Worm (Caenorhabditis elegans) whole organism, mixed stage, embryonic: Measurements from ENCODE around the gene cyp-33C4.

ENCODE experiments used
- M03D4.4 ChIP-seq: sonication (generic microtip); optimal IDR thresholded peaks from 2 replicates; lab custom pipeline; 2017; ENCODE audit warnings: mild to moderate bottlenecking, missing genetic modification characterization, missing compliant biosample characterization
- bed-3 ChIP-seq: fragments of 200-800 bp; sonication (Bioruptor generic); optimal IDR thresholded peaks from 3 replicates; lab custom pipeline; 2018; ENCODE audit warnings: mild to moderate bottlenecking, missing genetic modification characterization, moderate library complexity, missing compliant biosample characterization
- blmp-1 ChIP-seq: fragments of 150-350 bp; optimal IDR thresholded peaks from 2 replicates; lab custom pipeline; 2014; ENCODE audit warnings: missing biosample characterization, missing genetic modification characterization
- ceh-39 ChIP-seq: fragments of 150-350 bp; optimal IDR thresholded peaks from 2 replicates; lab custom pipeline; 2014; ENCODE audit warnings: missing biosample characterization, missing genetic modification characterization
- ceh-43 ChIP-seq: fragments of 200-800 bp; sonication (Bioruptor generic); optimal IDR thresholded peaks from 2 replicates; lab custom pipeline; 2018; ENCODE audit warnings: mild to moderate bottlenecking, missing genetic modification characterization, moderate library complexity, missing compliant biosample characterization
- ceh-83 ChIP-seq: fragments of 200-800 bp; sonication (Bioruptor generic); optimal IDR thresholded peaks from 2 replicates; lab custom pipeline; 2018; ENCODE audit warnings: mild to moderate bottlenecking, missing genetic modification characterization, missing compliant biosample characterization
- ces-1 ChIP-seq: fragments of 150-350 bp; optimal IDR thresholded peaks from 2 replicates; lab custom pipeline; 2014; ENCODE audit warnings: missing biosample characterization, missing genetic modification reagents, missing genetic modification characterization
- cnd-1 ChIP-seq: fragments of 200-800 bp; sonication (Bioruptor generic); optimal IDR thresholded peaks from 2 replicates; lab custom pipeline; 2018; ENCODE audit warnings: mild to moderate bottlenecking, missing genetic modification characterization, missing compliant biosample characterization
- drap-1 ChIP-seq: fragments of 200-800 bp; sonication (Bioruptor generic); optimal IDR thresholded peaks from 3 replicates; lab custom pipeline; 2018; ENCODE audit warnings: mild to moderate bottlenecking, missing genetic modification characterization, missing compliant biosample characterization
- elt-1 ChIP-seq: sonication (generic microtip); optimal IDR thresholded peaks from 2 replicates; lab custom pipeline; 2017; ENCODE audit warnings: missing genetic modification characterization, mild to moderate bottlenecking, missing compliant biosample characterization, antibody characterized with exemption, moderate library complexity, borderline replicate concordance; ENCODE audit not compliant: insufficient read depth
- elt-3 ChIP-seq: fragments of 150-350 bp; optimal IDR thresholded peaks from 2 replicates; lab custom pipeline; 2014; ENCODE audit warnings: missing biosample characterization, missing genetic modification characterization
- flh-1 ChIP-seq: fragments of 200-800 bp; sonication (Bioruptor generic); optimal IDR thresholded peaks from 2 replicates; lab custom pipeline; 2018; ENCODE audit warnings: mild to moderate bottlenecking, missing genetic modification characterization, moderate library complexity, missing compliant biosample characterization
- hlh-1 ChIP-seq: fragments of 150-350 bp; optimal IDR thresholded peaks from 2 replicates; lab custom pipeline; 2014; ENCODE audit warnings: missing biosample characterization, missing genetic modification reagents, missing genetic modification characterization
- lin-13 ChIP-seq: fragments of 150-350 bp; optimal IDR thresholded peaks from 2 replicates; lab custom pipeline; 2014; ENCODE audit warnings: missing biosample characterization, missing genetic modification characterization
- lin-32 ChIP-seq: fragments of 200-800 bp; sonication (Bioruptor generic); optimal IDR thresholded peaks from 2 replicates; lab custom pipeline; 2018; ENCODE audit warnings: mild to moderate bottlenecking, missing genetic modification characterization, missing compliant biosample characterization
- lsy-2 ChIP-seq: fragments of 150-350 bp; optimal IDR thresholded peaks from 2 replicates; lab custom pipeline; 2014; ENCODE audit warnings: missing biosample characterization, missing genetic modification characterization
- mab-5 ChIP-seq: fragments of 150-350 bp; optimal IDR thresholded peaks from 2 replicates; lab custom pipeline; 2014; ENCODE audit warnings: missing biosample characterization, missing genetic modification characterization
- mep-1 ChIP-seq: fragments of 150-350 bp; optimal IDR thresholded peaks from 2 replicates; lab custom pipeline; 2017; ENCODE audit warnings: missing biosample characterization, missing genetic modification reagents, missing genetic modification characterization, inconsistent platforms
- mls-2 ChIP-seq: sonication (generic microtip); optimal IDR thresholded peaks from 2 replicates; lab custom pipeline; 2016; ENCODE audit warnings: mild to moderate bottlenecking, missing genetic modification characterization, moderate library complexity, missing compliant biosample characterization
- nhr-12 ChIP-seq: fragments of 150-350 bp; optimal IDR thresholded peaks from 2 replicates; lab custom pipeline; 2014; ENCODE audit warnings: missing biosample characterization, missing genetic modification characterization
- nhr-2 ChIP-seq: fragments of 150-350 bp; optimal IDR thresholded peaks from 2 replicates; lab custom pipeline; 2014; ENCODE audit warnings: missing biosample characterization, missing genetic modification characterization
- nhr-237 ChIP-seq: fragments of 150-350 bp; optimal IDR thresholded peaks from 2 replicates; lab custom pipeline; 2014; ENCODE audit warnings: missing biosample characterization, missing genetic modification characterization
- nhr-28 ChIP-seq: fragments of 150-350 bp; optimal IDR thresholded peaks from 2 replicates; lab custom pipeline; 2014; ENCODE audit warnings: missing biosample characterization, missing genetic modification characterization
- pha-4 ChIP-seq: fragments of 150-350 bp; optimal IDR thresholded peaks from 2 replicates; lab custom pipeline; 2018; ENCODE audit warnings: missing biosample characterization, missing genetic modification reagents, missing genetic modification characterization
- sem-2 ChIP-seq: fragments of 200-800 bp; sonication (Bioruptor generic); optimal IDR thresholded peaks from 2 replicates; lab custom pipeline; 2018; ENCODE audit warnings: mild to moderate bottlenecking, missing genetic modification characterization, missing compliant biosample characterization
- snpc-4 ChIP-seq: fragments of 150-350 bp; optimal IDR thresholded peaks from 2 replicates; lab custom pipeline; 2014; ENCODE audit warnings: missing biosample characterization, missing genetic modification characterization
- sptf-1 ChIP-seq: sonication (generic microtip); optimal IDR thresholded peaks from 2 replicates; lab custom pipeline; 2017; ENCODE audit warnings: mild to moderate bottlenecking, missing genetic modification characterization, moderate library complexity, missing compliant biosample characterization
- tbx-8 ChIP-seq: fragments of 200-800 bp; sonication (Bioruptor generic); optimal IDR thresholded peaks from 2 replicates; lab custom pipeline; 2018; ENCODE audit warnings: mild to moderate bottlenecking, missing genetic modification characterization, moderate library complexity, missing compliant biosample characterization
- unc-120 ChIP-seq: sonication (generic microtip); optimal IDR thresholded peaks from 2 replicates; lab custom pipeline; 2017; ENCODE audit warnings: missing genetic modification characterization, missing compliant biosample characterization; ENCODE audit not compliant: poor library complexity, severe bottlenecking
- unc-39 ChIP-seq: fragments of 150-350 bp; optimal IDR thresholded peaks from 2 replicates; lab custom pipeline; 2014; ENCODE audit warnings: missing biosample characterization, missing genetic modification characterization
- unc-62 ChIP-seq: fragments of 150-350 bp; optimal IDR thresholded peaks from 2 replicates; lab custom pipeline; 2014; ENCODE audit warnings: missing biosample characterization, missing genetic modification reagents, missing genetic modification characterization
- zip-8 ChIP-seq: fragments of 150-350 bp; optimal IDR thresholded peaks from 2 replicates; lab custom pipeline; 2014; ENCODE audit warnings: missing biosample characterization, missing genetic modification characterization
- ztf-11 ChIP-seq: fragments of 150-350 bp; optimal IDR thresholded peaks from 2 replicates; lab custom pipeline; 2014; ENCODE audit warnings: missing biosample characterization, missing genetic modification characterization

cyp-33C4 gene

ce11 chrV:2264925-2265324, 29.0 kb downstream of the cyp-33C4 start:
- no peak for TF ChIP-seq ceh-83 (GFP tag; lab: Kevin White, UChicago)
- no peak for TF ChIP-seq nhr-12 (tag; lab: Kevin White, UChicago)
- no peak for TF ChIP-seq unc-62

- no peak for TF ChIP-seq nhr-28 (tag; lab: Kevin White, UChicago)
- TF ChIP-seq pha-4 (tag; lab: Kevin White, UChicago), result no peak
- TF ChIP-seq snpc-4, result no peak
- TF ChIP-seq tbx-8 (GFP tag; lab: Kevin White, UChicago), result no peak
- no peak for TF ChIP-seq elt-1 (tag; lab: Kevin White, UChicago)
- TF ChIP-seq ceh-43, result no peak
- TF ChIP-seq sem-2 (GFP tag; lab: Kevin White, UChicago), result no peak
- TF ChIP-seq bed-3 (GFP tag; lab: Kevin White, UChicago), result no peak
- no peak for TF ChIP-seq unc-39 (tag; lab: Kevin White, UChicago)
- TF ChIP-seq lin-13 (tag; lab: Kevin White, UChicago), result no peak
- TF ChIP-seq ceh-39, result no peak
- no peak for TF ChIP-seq lsy-2 (tag; lab: Kevin White, UChicago)
- TF ChIP-seq zip-8 (tag; lab: Kevin White, UChicago), result no peak
- no peak for TF ChIP-seq nhr-237 (tag; lab: Kevin White, UChicago)
- no peak for TF ChIP-seq M03D4.4 (tag; lab: Kevin White, UChicago)
- TF ChIP-seq ztf-11, result no peak
- TF ChIP-seq mls-2 (tag; lab: Kevin White, UChicago), result no peak
- no peak for TF ChIP-seq lin-32
- no peak for TF ChIP-seq nhr-12 (tag; lab: Kevin White, UChicago)
Measured at ce11 chrV:2266958-2267357, 31.0 kb downstream of the cyp-33C4 start, which contains the start of gene nhr-275. Gene nhr-275, minus strand, starts transcription at chrV:2267058.

- TF ChIP-seq unc-62, result no peak
- TF ChIP-seq sem-2 (GFP tag; lab: Kevin White, UChicago), result no peak
- no peak for TF ChIP-seq ces-1
- TF ChIP-seq cnd-1 (tag; lab: Kevin White, UChicago), result no peak
- TF ChIP-seq unc-120, result no peak
- TF ChIP-seq ceh-43, result no peak
- TF ChIP-seq unc-39 (tag; lab: Kevin White, UChicago), result no peak
- TF ChIP-seq bed-3 (GFP tag; lab: Kevin White, UChicago), result no peak
- no peak for TF ChIP-seq lin-13 (tag; lab: Kevin White, UChicago)
- TF ChIP-seq pha-4 (tag; lab: Kevin White, UChicago), result no peak
- no peak for TF ChIP-seq ztf-11
- TF ChIP-seq mep-1 (tag; lab: Kevin White, UChicago), result no peak
- TF ChIP-seq ceh-83 (GFP tag; lab: Kevin White, UChicago), result no peak
- TF ChIP-seq tbx-8 (GFP tag; lab: Kevin White, UChicago), result no peak
- no peak for TF ChIP-seq nhr-12 (tag; lab: Kevin White, UChicago)
- no peak for TF ChIP-seq lin-32
- no peak for TF ChIP-seq zip-8 (tag; lab: Kevin White, UChicago)
- TF ChIP-seq mab-5 (tag; lab: Kevin White, UChicago), result no peak
Measured at ce11 chrV:2271750-2272149, 35.8 kb downstream of the cyp-33C4 start, which contains the start of gene Y5H2A.1. Gene Y5H2A.1, minus strand, starts transcription at chrV:2271850.

ce11 chrV:2274253-2274892, 38.4 kb downstream of the cyp-33C4 start, which contains the start of the genes Y5H2A.4 and abu-4:
Gene Y5H2A.4, minus strand, starts transcription at chrV:2274353.
Gene abu-4, plus strand, starts transcription at chrV:2274842.
- TF ChIP-seq tbx-8 (GFP tag; lab: Kevin White, UChicago) (no peak), hlh-1 (tag; lab: Kevin White, UChicago) (no peak), blmp-1 (tag; lab: Kevin White, UChicago) (no peak), nhr-2 (tag; lab: Kevin White, UChicago) (no peak), drap-1 (GFP tag; lab: Kevin White, UChicago) (no peak), ces-1 (no peak), elt-3 (no peak), M03D4.4 (tag; lab: Kevin White, UChicago) (no peak), nhr-28 (tag; lab: Kevin White, UChicago) (no peak), mab-5 (tag; lab: Kevin White, UChicago) (no peak), ztf-11 (no peak), ceh-43 (no peak), sptf-1 (tag; lab: Kevin White, UChicago) (no peak), nhr-12 (tag; lab: Kevin White, UChicago) (no peak), sem-2 (GFP tag; lab: Kevin White, UChicago) (no peak), lin-13 (tag; lab: Kevin White, UChicago) (no peak), flh-1 (GFP tag; lab: Kevin White, UChicago) (no peak), pha-4 (tag; lab: Kevin White, UChicago) (no peak)
